Worm (Caenorhabditis elegans) whole organism, L1 larva: ENCODE results near the gene F08F1.3.

Experiments used
- C04F5.9 ChIP-seq: sonication (generic microtip); optimal IDR thresholded peaks from 2 replicates; lab custom pipeline; 2016; ENCODE audit warnings: missing genetic modification characterization, missing compliant biosample characterization
- C16A3.4 ChIP-seq: fragments of 150-350 bp; optimal IDR thresholded peaks from 2 replicates; lab custom pipeline; 2014; ENCODE audit warnings: missing biosample characterization, missing genetic modification characterization
- C34B4.2 ChIP-seq: sonication (generic microtip); optimal IDR thresholded peaks from 2 replicates; lab custom pipeline; 2017; ENCODE audit warnings: mild to moderate bottlenecking, missing genetic modification characterization, missing compliant biosample characterization
- Y116A8C.19 ChIP-seq: sonication (generic microtip); optimal IDR thresholded peaks from 2 replicates; lab custom pipeline; 2016; ENCODE audit warnings: missing compliant biosample characterization, missing genetic modification characterization, borderline replicate concordance
- alr-1 ChIP-seq: fragments of 200-800 bp; sonication (Bioruptor generic); optimal IDR thresholded peaks from 2 replicates; lab custom pipeline; 2018; ENCODE audit warnings: borderline replicate concordance, mild to moderate bottlenecking, missing genetic modification characterization, missing compliant biosample characterization
- blmp-1 ChIP-seq: fragments of 150-350 bp; optimal IDR thresholded peaks from 2 replicates; lab custom pipeline; 2014; ENCODE audit warnings: missing biosample characterization, missing genetic modification characterization
- ceh-8 ChIP-seq: fragments of 200-800 bp; sonication (Bioruptor generic); optimal IDR thresholded peaks from 2 replicates; lab custom pipeline; 2018; ENCODE audit warnings: mild to moderate bottlenecking, missing genetic modification characterization, moderate library complexity, missing compliant biosample characterization
- ceh-82 ChIP-seq, 3 experiments: fragments of 150-350 bp in 1 of 3; sonication (generic microtip) in 2 of 3; optimal IDR thresholded peaks; 2 replicates each; lab custom pipeline; 2014 to 2017; ENCODE audit warnings: missing biosample characterization in 3 of 3, missing genetic modification characterization in 3 of 3
- ceh-88 ChIP-seq: fragments of 200-800 bp; sonication (Bioruptor generic); IDR thresholded peaks from 2 replicates; pipeline ENCODE4 v1.3.6; 2022; ENCODE audit warnings: missing genetic modification characterization, missing compliant biosample characterization
- ceh-90 ChIP-seq: sonication (generic microtip); optimal IDR thresholded peaks from 2 replicates; lab custom pipeline; 2016; ENCODE audit warnings: missing genetic modification characterization, missing compliant biosample characterization
- dsc-1 ChIP-seq: sonication (generic microtip); optimal IDR thresholded peaks from 2 replicates; lab custom pipeline; 2016; ENCODE audit warnings: mild to moderate bottlenecking, missing genetic modification characterization, missing compliant biosample characterization
- efl-1 ChIP-seq, 4 experiments: fragments of 150-350 bp; optimal IDR thresholded peaks in 3 of 4; peaks in 1 of 4; 1 replicate in 1 of 4; 2 replicates in 3 of 4; lab custom pipeline; 2014; ENCODE audit warnings: missing biosample characterization in 2 of 4, missing genetic modification characterization in 2 of 4, missing genetic modification reagents in 2 of 4
- elt-3 ChIP-seq, 6 experiments: fragments of 150-350 bp in 1 of 6; sonication (generic microtip); optimal IDR thresholded peaks; 2 replicates each; lab custom pipeline; 2017 to 2018; ENCODE audit warnings: missing biosample characterization in 6 of 6, missing genetic modification characterization in 6 of 6, inconsistent platforms in 1 of 6
- fkh-4 ChIP-seq: sonication (generic microtip); optimal IDR thresholded peaks from 2 replicates; lab custom pipeline; 2016; ENCODE audit warnings: missing compliant biosample characterization, missing genetic modification characterization, borderline replicate concordance
- fkh-8 ChIP-seq: sonication (generic microtip); optimal IDR thresholded peaks from 2 replicates; lab custom pipeline; 2016; ENCODE audit warnings: mild to moderate bottlenecking, missing genetic modification characterization, missing compliant biosample characterization
- hlh-4 ChIP-seq: sonication (generic microtip); optimal IDR thresholded peaks from 2 replicates; lab custom pipeline; 2016; ENCODE audit warnings: mild to moderate bottlenecking, missing genetic modification characterization, missing compliant biosample characterization
- irx-1 ChIP-seq: sonication (generic microtip); optimal IDR thresholded peaks from 2 replicates; lab custom pipeline; 2016; ENCODE audit warnings: missing genetic modification characterization, missing compliant biosample characterization
- isw-1 ChIP-seq: fragments of 200-800 bp; sonication (Bioruptor generic); IDR thresholded peaks from 2 replicates; pipeline ENCODE4 v1.3.6; 2022; ENCODE audit warnings: missing genetic modification characterization, missing compliant biosample characterization
- lin-13 ChIP-seq: fragments of 150-350 bp; optimal IDR thresholded peaks from 2 replicates; lab custom pipeline; 2014; ENCODE audit warnings: missing biosample characterization, missing genetic modification reagents, missing genetic modification characterization
- lin-14 ChIP-seq: fragments of 200-800 bp; sonication (Bioruptor generic); optimal IDR thresholded peaks from 2 replicates; lab custom pipeline; 2018; ENCODE audit warnings: mild to moderate bottlenecking, missing genetic modification characterization, moderate library complexity, missing compliant biosample characterization
- lin-15B ChIP-seq: fragments of 150-350 bp; sonication (generic microtip); optimal IDR thresholded peaks from 3 replicates; lab custom pipeline; 2014; ENCODE audit warnings: missing biosample characterization, missing genetic modification characterization
- lin-35 ChIP-seq, 2 experiments: fragments of 150-350 bp; optimal IDR thresholded peaks; 2 replicates each; lab custom pipeline; 2014; ENCODE audit warnings: missing biosample characterization in 2 of 2, missing genetic modification characterization in 2 of 2, missing genetic modification reagents in 2 of 2
- lin-39 ChIP-seq: fragments of 150-350 bp; optimal IDR thresholded peaks from 2 replicates; lab custom pipeline; 2014; ENCODE audit warnings: missing biosample characterization, missing genetic modification reagents, missing genetic modification characterization
- lir-3 ChIP-seq: sonication (generic microtip); optimal IDR thresholded peaks from 2 replicates; lab custom pipeline; 2016; ENCODE audit warnings: mild to moderate bottlenecking, missing genetic modification characterization, moderate library complexity, missing compliant biosample characterization; ENCODE audit not compliant: poor library complexity
- lsy-2 ChIP-seq, 2 experiments: fragments of 150-350 bp; optimal IDR thresholded peaks; 2 replicates each; lab custom pipeline; 2014; ENCODE audit warnings: missing biosample characterization in 2 of 2, missing genetic modification characterization in 2 of 2
- mab-9 ChIP-seq: fragments of 200-800 bp; sonication (Bioruptor generic); IDR thresholded peaks from 2 replicates; pipeline ENCODE4 v1.3.6; 2022; ENCODE audit warnings: missing genetic modification reagents, missing genetic modification characterization, missing compliant biosample characterization
- mdl-1 ChIP-seq, 2 experiments: fragments of 150-350 bp; optimal IDR thresholded peaks; 2 replicates each; lab custom pipeline; 2014 to 2017; ENCODE audit warnings: missing biosample characterization in 2 of 2, missing genetic modification characterization in 2 of 2, inconsistent platforms in 1 of 2
- mef-2 ChIP-seq: fragments of 150-350 bp; optimal IDR thresholded peaks from 2 replicates; lab custom pipeline; 2014; ENCODE audit warnings: missing biosample characterization, missing genetic modification characterization
- mep-1 ChIP-seq: fragments of 150-350 bp; optimal IDR thresholded peaks from 2 replicates; lab custom pipeline; 2014; ENCODE audit warnings: missing biosample characterization, missing genetic modification characterization
- nhr-12 ChIP-seq: sonication (generic microtip); optimal IDR thresholded peaks from 2 replicates; lab custom pipeline; 2017; ENCODE audit warnings: missing biosample characterization, missing genetic modification characterization
- nhr-237 ChIP-seq: fragments of 150-350 bp; optimal IDR thresholded peaks from 2 replicates; lab custom pipeline; 2014; ENCODE audit warnings: missing biosample characterization, missing genetic modification characterization
- nhr-47 ChIP-seq: sonication (generic microtip); optimal IDR thresholded peaks from 2 replicates; lab custom pipeline; 2016; ENCODE audit warnings: mild to moderate bottlenecking, missing genetic modification characterization, moderate library complexity, missing compliant biosample characterization
- nhr-71 ChIP-seq: sonication (generic microtip); optimal IDR thresholded peaks from 2 replicates; lab custom pipeline; 2016; ENCODE audit warnings: mild to moderate bottlenecking, missing genetic modification characterization, moderate library complexity, missing compliant biosample characterization
- nhr-76 ChIP-seq: sonication (generic microtip); optimal IDR thresholded peaks from 2 replicates; lab custom pipeline; 2017; ENCODE audit warnings: missing biosample characterization, missing genetic modification characterization
- nhr-84 ChIP-seq: sonication (generic microtip); optimal IDR thresholded peaks from 2 replicates; lab custom pipeline; 2017; ENCODE audit warnings: missing biosample characterization, missing genetic modification characterization
- nhr-85 ChIP-seq: sonication (generic microtip); peaks from one replicate; lab custom pipeline; 2016; ENCODE audit warnings: missing genetic modification characterization, inconsistent platforms, missing compliant biosample characterization
- pag-3 ChIP-seq: sonication (generic microtip); optimal IDR thresholded peaks from 2 replicates; lab custom pipeline; 2017; ENCODE audit warnings: missing genetic modification characterization, mild to moderate bottlenecking, missing compliant biosample characterization, antibody characterized with exemption, borderline replicate concordance; ENCODE audit not compliant: insufficient read depth
- rnt-1 ChIP-seq: sonication (generic microtip); optimal IDR thresholded peaks from 2 replicates; lab custom pipeline; 2016; ENCODE audit warnings: mild to moderate bottlenecking, missing genetic modification characterization, moderate library complexity, missing compliant biosample characterization
- snpc-4 ChIP-seq: fragments of 150-350 bp; optimal IDR thresholded peaks from 2 replicates; lab custom pipeline; 2014; ENCODE audit warnings: missing biosample characterization, missing genetic modification characterization
- sptf-1 ChIP-seq: fragments of 150-350 bp; optimal IDR thresholded peaks from 2 replicates; lab custom pipeline; 2014; ENCODE audit warnings: missing biosample characterization, missing genetic modification characterization
- sup-37 ChIP-seq: fragments of 200-800 bp; sonication (Bioruptor generic); optimal IDR thresholded peaks from 2 replicates; lab custom pipeline; 2018; ENCODE audit warnings: mild to moderate bottlenecking, missing genetic modification characterization, missing compliant biosample characterization
- swsn-7 ChIP-seq: sonication (generic microtip); optimal IDR thresholded peaks from 2 replicates; lab custom pipeline; 2016; ENCODE audit warnings: missing genetic modification characterization, missing compliant biosample characterization
- tbx-2 ChIP-seq: sonication (generic microtip); optimal IDR thresholded peaks from 2 replicates; lab custom pipeline; 2016; ENCODE audit warnings: missing genetic modification characterization, missing compliant biosample characterization
- unc-130 ChIP-seq: fragments of 150-350 bp; optimal IDR thresholded peaks from 2 replicates; lab custom pipeline; 2017; ENCODE audit warnings: missing biosample characterization, missing genetic modification characterization, inconsistent platforms
- unc-86 ChIP-seq: sonication (generic microtip); optimal IDR thresholded peaks from 2 replicates; lab custom pipeline; 2016; ENCODE audit warnings: missing genetic modification characterization, missing compliant biosample characterization
- unc-98 ChIP-seq: fragments of 200-800 bp; sonication (Bioruptor generic); IDR thresholded peaks from 2 replicates; pipeline ENCODE4 v1.3.6; 2022; ENCODE audit warnings: missing genetic modification characterization, missing compliant biosample characterization
- vab-15 ChIP-seq: sonication (generic microtip); optimal IDR thresholded peaks from 2 replicates; lab custom pipeline; 2017; ENCODE audit warnings: missing genotype, mild to moderate bottlenecking, missing genetic modification characterization, missing compliant biosample characterization
- xbp-1 ChIP-seq: sonication (generic microtip); optimal IDR thresholded peaks from 2 replicates; lab custom pipeline; 2016; ENCODE audit warnings: missing genetic modification characterization, missing compliant biosample characterization
- zag-1 ChIP-seq: fragments of 150-350 bp; optimal IDR thresholded peaks from 2 replicates; lab custom pipeline; 2014; ENCODE audit warnings: missing biosample characterization, missing genetic modification characterization
- ztf-11 ChIP-seq, 2 experiments: sonication (generic microtip); optimal IDR thresholded peaks; 2 replicates each; lab custom pipeline; 2016 to 2017; ENCODE audit warnings: missing genetic modification characterization in 2 of 2, missing biosample characterization in 1 of 2, missing compliant biosample characterization in 1 of 2
- ztf-4 ChIP-seq: fragments of 150-350 bp; optimal IDR thresholded peaks from 2 replicates; lab custom pipeline; 2014; ENCODE audit warnings: missing biosample characterization, missing genetic modification characterization

Gene F08F1.3

DNA sequence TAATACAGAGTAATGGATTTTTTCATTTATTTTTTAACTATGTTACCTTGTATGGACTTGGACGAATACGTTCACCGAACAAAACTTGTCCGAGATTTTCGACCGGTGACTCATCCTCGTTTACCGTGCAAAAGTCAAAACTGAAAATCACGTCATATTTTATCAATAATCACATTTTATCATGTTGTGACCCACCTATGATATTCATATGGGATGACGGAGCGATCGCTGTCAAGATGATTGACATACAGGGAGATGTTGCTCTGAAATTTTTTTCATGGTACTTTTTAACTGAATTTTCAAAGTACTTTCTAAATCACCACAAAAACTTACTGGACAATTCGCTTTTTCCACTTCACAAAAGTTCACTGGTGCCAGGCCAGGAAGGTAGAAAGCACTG is 7.0 kb upstream of the F08F1.3 start:
- no peak for TF ChIP-seq ceh-88
- TF ChIP-seq alr-1 (tag; lab: Kevin White, UChicago), result peak; percentile 77
- TF ChIP-seq lsy-2 (tag; optimal IDR thresholded peaks at IDR 0.05; lab: Kevin White, UChicago), result no peak
- no peak for TF ChIP-seq rnt-1 (tag; lab: Kevin White, UChicago)
- TF ChIP-seq swsn-7 (tag; lab: Kevin White, UChicago), result no peak

DNA sequence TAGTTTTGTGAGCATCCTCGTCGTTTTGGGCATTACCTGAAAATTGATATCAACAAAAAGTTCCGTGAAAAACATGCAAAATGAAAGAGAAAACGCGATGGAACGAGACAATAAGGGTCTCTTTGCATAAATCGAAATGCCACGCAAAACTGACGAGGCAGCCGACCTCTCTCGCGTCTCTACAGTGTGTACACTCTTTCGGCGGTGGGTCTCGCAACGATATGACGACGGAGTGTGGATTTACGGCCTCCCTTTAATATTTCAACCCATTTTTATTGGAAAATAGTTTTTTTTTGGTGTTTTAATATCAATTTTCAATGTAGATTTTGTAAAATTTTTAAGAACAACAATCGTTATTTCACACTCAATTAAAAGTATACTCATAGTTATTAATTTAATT is 6.6 kb upstream of the F08F1.3 start, which contains the start of gene tag-123:
tag-123 (minus strand) TSS at position 36 of the 400 bp plus-strand sequence.
- TF ChIP-seq lir-3 (tag; lab: Kevin White, UChicago) (no peak), ceh-8 (GFP tag; lab: Kevin White, UChicago) (no peak), nhr-12 (tag; lab: Kevin White, UChicago) (no peak), lin-35 (GFP tag; optimal IDR thresholded peaks at IDR 0.05; lab: Kevin White, UChicago) (peak; percentile 48 to 72), ceh-88 (no peak), sup-37 (GFP tag; lab: Kevin White, UChicago) (no peak), lin-14 (GFP tag; lab: Kevin White, UChicago) (peak; percentile 75), elt-3 (tag; optimal IDR thresholded peaks at IDR 0.05; lab: Kevin White, UChicago) (peak in 1 of 6 experiments; percentile 16), snpc-4 (tag; lab: Kevin White, UChicago) (no peak), Y116A8C.19 (tag; lab: Kevin White, UChicago) (no peak), irx-1 (tag; lab: Kevin White, UChicago) (no peak), nhr-71 (tag; lab: Kevin White, UChicago) (peak; percentile 70), ceh-90 (tag; lab: Kevin White, UChicago) (no peak), ceh-82 (tag; optimal IDR thresholded peaks at IDR 0.05; lab: Kevin White, UChicago) (peak in 2 of 3 experiments; percentile 26 to 70), mab-9 (GFP tag; lab: Robert Waterston, UW) (no peak), tbx-2 (tag; lab: Kevin White, UChicago) (peak; percentile 50), unc-86 (tag; lab: Kevin White, UChicago) (peak; percentile 33), fkh-4 (tag; lab: Kevin White, UChicago) (no peak), fkh-8 (peak; percentile 28), C04F5.9 (tag; lab: Kevin White, UChicago) (no peak), lin-15B (no peak), isw-1 (GFP tag; lab: Robert Waterston, UW) (peak; percentile 29), mef-2 (no peak), nhr-237 (tag; lab: Kevin White, UChicago) (no peak), blmp-1 (tag; lab: Kevin White, UChicago) (peak; percentile 68), vab-15 (tag; lab: Kevin White, UChicago) (no peak), nhr-84 (no peak), xbp-1 (tag; lab: Kevin White, UChicago) (peak; percentile 69), C34B4.2 (no peak), pag-3 (tag; lab: Kevin White, UChicago) (no peak), dsc-1 (peak; percentile 17), efl-1 (optimal IDR thresholded peaks at IDR 0.05; lab: Kevin White, UChicago) (peak; percentile 47 to 61), efl-1 (GFP tag; optimal IDR thresholded peaks at IDR 0.05 in 1 of 2; lab: Kevin White, UChicago) (peak; percentile 30 to 91), mep-1 (tag; lab: Kevin White, UChicago) (peak; percentile 63), hlh-4 (no peak), nhr-85 (tag; lab: Kevin White, UChicago) (peak; percentile 74), lin-13 (GFP tag; lab: Kevin White, UChicago) (peak; percentile 37), ztf-4 (no peak), sptf-1 (tag; lab: Kevin White, UChicago) (no peak), mdl-1 (tag; optimal IDR thresholded peaks at IDR 0.05; lab: Kevin White, UChicago) (peak in 1 of 2 experiments; percentile 44), lsy-2 (tag; optimal IDR thresholded peaks at IDR 0.05; lab: Kevin White, UChicago) (peak; percentile 45 to 77), C16A3.4 (tag; lab: Kevin White, UChicago) (peak; percentile 52), unc-98 (no peak), nhr-76 (tag; lab: Kevin White, UChicago) (no peak), lin-39 (tag; lab: Kevin White, UChicago) (no peak), unc-130 (tag; lab: Kevin White, UChicago) (no peak), nhr-47 (tag; lab: Kevin White, UChicago) (peak; percentile 58), zag-1 (tag; lab: Kevin White, UChicago) (no peak), ztf-11 (tag; optimal IDR thresholded peaks at IDR 0.05; lab: Kevin White, UChicago) (no peak)
